Worm (Caenorhabditis elegans) whole organism, L3 larva: ENCODE measurements around the gene Y51A2B.8.

Experiments used
- ama-1 ChIP-seq: fragments of 150-350 bp; optimal IDR thresholded peaks from 2 replicates; lab custom pipeline; 2018
- daf-12 ChIP-seq: fragments of 150-350 bp; optimal IDR thresholded peaks from 2 replicates; lab custom pipeline; 2014; ENCODE audit warnings: missing biosample characterization, missing genetic modification reagents, missing genetic modification characterization
- elt-3 ChIP-seq, 3 experiments: fragments of 150-350 bp in 1 of 3; sonication (generic microtip) in 2 of 3; optimal IDR thresholded peaks; 2 replicates in 2 of 3; 4 replicates in 1 of 3; lab custom pipeline; 2014 to 2017; ENCODE audit warnings: missing biosample characterization in 3 of 3, missing genetic modification characterization in 3 of 3
- fkh-10 ChIP-seq: sonication (generic microtip); optimal IDR thresholded peaks from 2 replicates; lab custom pipeline; 2017; ENCODE audit warnings: missing biosample characterization, missing genetic modification reagents, missing genetic modification characterization
- fos-1 ChIP-seq: fragments of 150-350 bp; optimal IDR thresholded peaks from 2 replicates; lab custom pipeline; 2014; ENCODE audit warnings: missing biosample characterization, missing genetic modification characterization
- mml-1 ChIP-seq: fragments of 150-350 bp; sonication (generic microtip); optimal IDR thresholded peaks from 3 replicates; lab custom pipeline; 2014; ENCODE audit warnings: missing biosample characterization, missing genetic modification characterization
- nfya-1 ChIP-seq: sonication (generic microtip); optimal IDR thresholded peaks from 2 replicates; lab custom pipeline; 2017; ENCODE audit warnings: missing genetic modification characterization, mild to moderate bottlenecking, missing compliant biosample characterization, antibody characterized with exemption, moderate library complexity; ENCODE audit not compliant: insufficient read depth
- ztf-11 ChIP-seq: fragments of 150-350 bp; optimal IDR thresholded peaks from 2 replicates; lab custom pipeline; 2014; ENCODE audit warnings: missing biosample characterization, missing genetic modification characterization

- TF ChIP-seq ztf-11 (tag; lab: Kevin White, UChicago) (no peak), fkh-10 (GFP tag; lab: Kevin White, UChicago) (no peak), elt-3 (tag; optimal IDR thresholded peaks at IDR 0.05; lab: Kevin White, UChicago) (no peak), mml-1 (tag; lab: Kevin White, UChicago) (no peak), ama-1 (no peak), daf-12 (tag; lab: Kevin White, UChicago) (no peak), nfya-1 (tag; lab: Kevin White, UChicago) (no peak), fos-1 (no peak)
Observed at ce11 chrV:18425544-18425943, 46.6 kb downstream of the Y51A2B.8 start, which contains the start of gene ZK262.19.
